Worm (Caenorhabditis elegans) whole organism, L3 larva: ENCODE results near the gene fbxa-138.

ENCODE experiments used
- R02D3.7 ChIP-seq: fragments of 150-350 bp; optimal IDR thresholded peaks from 2 replicates; lab custom pipeline; 2014; ENCODE audit warnings: missing biosample characterization, missing genetic modification characterization
- ZK546.5 ChIP-seq: sonication (generic microtip); optimal IDR thresholded peaks from 2 replicates; lab custom pipeline; 2017; ENCODE audit warnings: missing biosample characterization, missing genetic modification characterization
- aly-2 ChIP-seq: fragments of 150-350 bp; optimal IDR thresholded peaks from 2 replicates; lab custom pipeline; 2014; ENCODE audit warnings: missing biosample characterization, missing genetic modification characterization
- ama-1 ChIP-seq: fragments of 150-350 bp; optimal IDR thresholded peaks from 2 replicates; lab custom pipeline; 2018
- ceh-16 ChIP-seq: sonication (generic microtip); optimal IDR thresholded peaks from 2 replicates; lab custom pipeline; 2017; ENCODE audit warnings: missing biosample characterization, missing genetic modification characterization
- ceh-28 ChIP-seq: fragments of 150-350 bp; optimal IDR thresholded peaks from 2 replicates; lab custom pipeline; 2014; ENCODE audit warnings: missing biosample characterization, missing genetic modification reagents, missing genetic modification characterization
- ceh-82 ChIP-seq: fragments of 150-350 bp; optimal IDR thresholded peaks from 2 replicates; lab custom pipeline; 2014; ENCODE audit warnings: missing biosample characterization, missing genetic modification characterization
- ceh-9 ChIP-seq: sonication (generic microtip); optimal IDR thresholded peaks from 2 replicates; lab custom pipeline; 2018; ENCODE audit warnings: missing biosample characterization, missing genetic modification characterization
- daf-12 ChIP-seq: fragments of 150-350 bp; optimal IDR thresholded peaks from 2 replicates; lab custom pipeline; 2014; ENCODE audit warnings: missing biosample characterization, missing genetic modification reagents, missing genetic modification characterization
- egl-27 ChIP-seq: sonication (generic microtip); optimal IDR thresholded peaks from 4 replicates; lab custom pipeline; 2017; ENCODE audit warnings: missing biosample characterization, missing genetic modification reagents, missing genetic modification characterization
- egl-5 ChIP-seq: fragments of 150-350 bp; optimal IDR thresholded peaks from 2 replicates; lab custom pipeline; 2017; ENCODE audit warnings: missing biosample characterization, missing genetic modification reagents, missing genetic modification characterization, inconsistent platforms
- elt-1 ChIP-seq: fragments of 150-350 bp; optimal IDR thresholded peaks from 2 replicates; lab custom pipeline; 2014; ENCODE audit warnings: missing biosample characterization, missing genetic modification characterization
- elt-2 ChIP-seq: sonication (generic microtip); optimal IDR thresholded peaks from 2 replicates; lab custom pipeline; 2016; ENCODE audit warnings: missing genetic modification reagents, mild to moderate bottlenecking, missing genetic modification characterization, missing compliant biosample characterization
- elt-3 ChIP-seq, 3 experiments: fragments of 150-350 bp in 1 of 3; sonication (generic microtip) in 2 of 3; optimal IDR thresholded peaks; 2 replicates in 2 of 3; 4 replicates in 1 of 3; lab custom pipeline; 2014 to 2017; ENCODE audit warnings: missing biosample characterization in 3 of 3, missing genetic modification characterization in 3 of 3
- eor-1 ChIP-seq, 2 experiments: fragments of 150-350 bp; optimal IDR thresholded peaks; 2 replicates each; lab custom pipeline; 2014 to 2018; ENCODE audit warnings: missing biosample characterization in 2 of 2, missing genetic modification characterization in 2 of 2
- fkh-10 ChIP-seq: sonication (generic microtip); optimal IDR thresholded peaks from 2 replicates; lab custom pipeline; 2017; ENCODE audit warnings: missing biosample characterization, missing genetic modification reagents, missing genetic modification characterization
- fkh-2 ChIP-seq: fragments of 150-350 bp; optimal IDR thresholded peaks from 2 replicates; lab custom pipeline; 2014; ENCODE audit warnings: missing biosample characterization, missing genetic modification reagents, missing genetic modification characterization
- fos-1 ChIP-seq: fragments of 150-350 bp; optimal IDR thresholded peaks from 2 replicates; lab custom pipeline; 2014; ENCODE audit warnings: missing biosample characterization, missing genetic modification characterization
- hmg-11 ChIP-seq: sonication (generic microtip); optimal IDR thresholded peaks from 2 replicates; lab custom pipeline; 2016; ENCODE audit warnings: missing genetic modification characterization, missing compliant biosample characterization
- jun-1 ChIP-seq: fragments of 150-350 bp; optimal IDR thresholded peaks from 2 replicates; lab custom pipeline; 2014; ENCODE audit warnings: missing biosample characterization, missing genetic modification reagents, missing genetic modification characterization
- lin-15B ChIP-seq: fragments of 150-350 bp; optimal IDR thresholded peaks from 2 replicates; lab custom pipeline; 2014; ENCODE audit warnings: missing biosample characterization, missing genetic modification characterization
- lin-39 ChIP-seq: fragments of 150-350 bp; optimal IDR thresholded peaks from 2 replicates; lab custom pipeline; 2018; ENCODE audit warnings: missing biosample characterization, missing genetic modification reagents, missing genetic modification characterization
- lsy-12 ChIP-seq: sonication (generic microtip); optimal IDR thresholded peaks from 2 replicates; lab custom pipeline; 2016; ENCODE audit warnings: mild to moderate bottlenecking, missing genetic modification characterization, missing compliant biosample characterization
- mdl-1 ChIP-seq: fragments of 150-350 bp; optimal IDR thresholded peaks from 2 replicates; lab custom pipeline; 2014; ENCODE audit warnings: missing biosample characterization, missing genetic modification characterization
- mml-1 ChIP-seq: fragments of 150-350 bp; sonication (generic microtip); optimal IDR thresholded peaks from 3 replicates; lab custom pipeline; 2014; ENCODE audit warnings: missing biosample characterization, missing genetic modification characterization
- nfya-1 ChIP-seq: sonication (generic microtip); optimal IDR thresholded peaks from 2 replicates; lab custom pipeline; 2017; ENCODE audit warnings: missing genetic modification characterization, mild to moderate bottlenecking, missing compliant biosample characterization, antibody characterized with exemption, moderate library complexity; ENCODE audit not compliant: insufficient read depth
- nhr-11 ChIP-seq: fragments of 150-350 bp; optimal IDR thresholded peaks from 2 replicates; lab custom pipeline; 2014; ENCODE audit warnings: missing biosample characterization, missing genetic modification characterization
- nhr-12 ChIP-seq: fragments of 150-350 bp; optimal IDR thresholded peaks from 2 replicates; lab custom pipeline; 2014; ENCODE audit warnings: missing biosample characterization, missing genetic modification characterization
- nhr-23 ChIP-seq: fragments of 150-350 bp; optimal IDR thresholded peaks from 2 replicates; lab custom pipeline; 2014; ENCODE audit warnings: missing biosample characterization, missing genetic modification reagents, missing genetic modification characterization
- nhr-237 ChIP-seq: fragments of 150-350 bp; optimal IDR thresholded peaks from 2 replicates; lab custom pipeline; 2014; ENCODE audit warnings: missing biosample characterization, missing genetic modification characterization
- nhr-25 ChIP-seq: sonication (generic microtip); optimal IDR thresholded peaks from 2 replicates; lab custom pipeline; 2017; ENCODE audit warnings: missing biosample characterization, missing genetic modification characterization
- nhr-28 ChIP-seq: fragments of 150-350 bp; optimal IDR thresholded peaks from 2 replicates; lab custom pipeline; 2014; ENCODE audit warnings: missing biosample characterization, missing genetic modification characterization
- nhr-43 ChIP-seq: sonication (generic microtip); optimal IDR thresholded peaks from 2 replicates; lab custom pipeline; 2016; ENCODE audit warnings: mild to moderate bottlenecking, missing genetic modification characterization, missing compliant biosample characterization; ENCODE audit not compliant: poor library complexity, severe bottlenecking
- nhr-67 ChIP-seq: fragments of 150-350 bp; optimal IDR thresholded peaks from 2 replicates; lab custom pipeline; 2014; ENCODE audit warnings: missing biosample characterization, missing genetic modification characterization
- nhr-76 ChIP-seq: fragments of 150-350 bp; sonication (generic microtip); optimal IDR thresholded peaks from 5 replicates; lab custom pipeline; 2014; ENCODE audit warnings: missing biosample characterization, missing genetic modification characterization
- nhr-77 ChIP-seq: fragments of 150-350 bp; optimal IDR thresholded peaks from 2 replicates; lab custom pipeline; 2014; ENCODE audit warnings: missing biosample characterization, missing genetic modification characterization
- pha-4 ChIP-seq: fragments of 150-350 bp; optimal IDR thresholded peaks from 2 replicates; lab custom pipeline; 2014; ENCODE audit warnings: missing biosample characterization, missing genetic modification reagents, missing genetic modification characterization
- pqm-1 ChIP-seq: fragments of 150-350 bp; optimal IDR thresholded peaks from 2 replicates; lab custom pipeline; 2017; ENCODE audit warnings: missing biosample characterization, missing genetic modification characterization, inconsistent platforms
- sea-2 ChIP-seq: fragments of 150-350 bp; sonication (generic microtip); optimal IDR thresholded peaks from 4 replicates; lab custom pipeline; 2014; ENCODE audit warnings: missing biosample characterization, missing genetic modification reagents, missing genetic modification characterization
- skn-1 ChIP-seq: fragments of 150-350 bp; optimal IDR thresholded peaks from 2 replicates; lab custom pipeline; 2014; ENCODE audit warnings: missing biosample characterization, missing genetic modification characterization
- snpc-4 ChIP-seq: fragments of 150-350 bp; optimal IDR thresholded peaks from 2 replicates; lab custom pipeline; 2014; ENCODE audit warnings: missing biosample characterization, missing genetic modification characterization
- tbx-2 ChIP-seq: sonication (generic microtip); optimal IDR thresholded peaks from 2 replicates; lab custom pipeline; 2016; ENCODE audit warnings: mild to moderate bottlenecking, missing genetic modification characterization, missing compliant biosample characterization
- unc-39 ChIP-seq: sonication (generic microtip); optimal IDR thresholded peaks from 4 replicates; lab custom pipeline; 2017; ENCODE audit warnings: missing biosample characterization, missing genetic modification characterization
- unc-62 ChIP-seq: fragments of 150-350 bp; sonication (generic microtip); optimal IDR thresholded peaks from 4 replicates; lab custom pipeline; 2014; ENCODE audit warnings: missing biosample characterization, missing genetic modification reagents, missing genetic modification characterization
- zag-1 ChIP-seq: fragments of 150-350 bp; optimal IDR thresholded peaks from 2 replicates; lab custom pipeline; 2014; ENCODE audit warnings: missing biosample characterization, missing genetic modification characterization
- ztf-11 ChIP-seq: fragments of 150-350 bp; optimal IDR thresholded peaks from 2 replicates; lab custom pipeline; 2014; ENCODE audit warnings: missing biosample characterization, missing genetic modification characterization
- ztf-4 ChIP-seq: fragments of 150-350 bp; optimal IDR thresholded peaks from 2 replicates; lab custom pipeline; 2014; ENCODE audit warnings: missing biosample characterization, missing genetic modification characterization

Gene fbxa-138

ce11 chrIII:1420357-1420814 is 36.3 kb upstream of the fbxa-138 start:
- TF ChIP-seq ceh-28 = peak; percentile 55

DNA sequence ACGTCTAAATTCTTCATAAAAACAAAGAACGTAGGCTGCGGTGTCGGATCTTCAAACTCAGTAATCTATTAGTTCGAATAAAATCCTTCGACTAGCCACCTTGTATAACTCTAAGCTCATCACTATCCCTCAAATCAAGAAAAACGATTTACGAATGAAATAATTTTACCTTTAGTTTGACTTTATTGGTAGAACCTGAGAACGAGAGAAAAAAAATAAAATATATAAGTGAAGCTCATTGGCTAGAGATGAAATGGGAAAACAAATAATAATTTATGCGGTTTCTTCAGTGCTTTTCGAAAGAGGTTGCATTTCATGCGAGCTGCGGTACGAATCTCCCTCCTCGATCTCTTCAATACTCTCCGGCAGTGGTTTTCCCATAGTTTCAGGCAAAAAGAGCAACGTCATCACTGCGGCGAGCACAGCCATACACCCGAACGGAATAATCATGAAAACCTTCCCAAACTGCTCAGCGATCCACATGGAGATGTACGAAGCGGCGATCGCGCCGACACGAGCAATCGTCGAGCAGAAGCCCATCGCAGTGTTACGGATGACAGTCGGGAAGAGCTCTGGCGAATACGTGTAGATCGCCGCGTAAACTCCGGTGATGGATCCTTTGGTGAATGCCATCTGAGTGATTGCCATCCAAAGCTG is 35.8 kb upstream of the fbxa-138 start:
- TF ChIP-seq R02D3.7 (tag; lab: Kevin White, UChicago) (peak; percentile 51), ceh-16 (no peak), unc-62 (GFP tag; lab: Kevin White, UChicago) (peak; percentile 19), nhr-43 (peak; percentile 82), ama-1 (lab: Kevin White, UChicago) (peak; percentile 80), nhr-11 (tag; lab: Kevin White, UChicago) (no peak), snpc-4 (no peak), nhr-237 (tag; lab: Kevin White, UChicago) (no peak), nfya-1 (tag; lab: Kevin White, UChicago) (peak; percentile 31), daf-12 (tag; lab: Kevin White, UChicago) (no peak), ceh-82 (tag; lab: Kevin White, UChicago) (no peak), nhr-76 (no peak), jun-1 (tag; lab: Kevin White, UChicago) (peak; percentile 59), fkh-2 (tag; lab: Kevin White, UChicago) (no peak), pqm-1 (tag; lab: Kevin White, UChicago) (peak; percentile 67), elt-3 (tag; optimal IDR thresholded peaks at IDR 0.05; lab: Kevin White, UChicago) (no peak), lin-39 (tag; lab: Kevin White, UChicago) (peak; percentile 16), nhr-77 (tag; lab: Kevin White, UChicago) (no peak), tbx-2 (tag; lab: Kevin White, UChicago) (peak; percentile 26), elt-1 (tag; lab: Kevin White, UChicago) (no peak), egl-27 (tag; lab: Kevin White, UChicago) (no peak), ceh-28 (peak; percentile 67), nhr-12 (no peak), sea-2 (GFP tag; lab: Kevin White, UChicago) (no peak), skn-1 (tag; lab: Kevin White, UChicago) (no peak), zag-1 (tag; lab: Kevin White, UChicago) (peak; percentile 12), mml-1 (tag; lab: Kevin White, UChicago) (no peak), hmg-11 (no peak), ceh-9 (tag; lab: Kevin White, UChicago) (no peak), elt-2 (tag; lab: Kevin White, UChicago) (peak; percentile 59), ztf-11 (tag; lab: Kevin White, UChicago) (no peak), fkh-10 (GFP tag; lab: Kevin White, UChicago) (no peak), nhr-67 (tag; lab: Kevin White, UChicago) (no peak), lin-15B (tag; lab: Kevin White, UChicago) (no peak), ZK546.5 (tag; lab: Kevin White, UChicago) (peak; percentile 57), ztf-4 (tag; lab: Kevin White, UChicago) (no peak), mdl-1 (tag; lab: Kevin White, UChicago) (no peak), pha-4 (tag; lab: Kevin White, UChicago) (peak; percentile 64), unc-39 (tag; lab: Kevin White, UChicago) (no peak), lsy-12 (tag; lab: Kevin White, UChicago) (peak; percentile 88), nhr-28 (peak; percentile 18), nhr-25 (peak; percentile 9), aly-2 (tag; lab: Kevin White, UChicago) (peak; percentile 84), egl-5 (tag; lab: Kevin White, UChicago) (no peak), eor-1 (tag; optimal IDR thresholded peaks at IDR 0.05; lab: Kevin White, UChicago) (no peak), fos-1 (tag; lab: Kevin White, UChicago) (peak; percentile 75), nhr-23 (tag; lab: Kevin White, UChicago) (peak; percentile 26)
